Worm (Caenorhabditis elegans) whole organism, midembryonic: ENCODE data around the gene bris-1.

ENCODE experiments used
- tab-1 ChIP-seq: fragments of 200-800 bp; sonication (Bioruptor generic); IDR thresholded peaks from 2 replicates; pipeline ENCODE4 v1.3.6; 2022; ENCODE audit warnings: missing genetic modification characterization, missing compliant biosample characterization
- ztf-23 ChIP-seq: fragments of 200-800 bp; sonication (Bioruptor generic); IDR thresholded peaks from 2 replicates; pipeline ENCODE4 v1.3.6; 2022; ENCODE audit warnings: missing genetic modification reagents, missing genetic modification characterization, missing compliant biosample characterization
- ztf-29 ChIP-seq: fragments of 200-800 bp; sonication (Bioruptor generic); IDR thresholded peaks from 2 replicates; pipeline ENCODE4 v1.3.6; 2022; ENCODE audit warnings: missing genetic modification reagents, missing genetic modification characterization, missing compliant biosample characterization

DNA sequence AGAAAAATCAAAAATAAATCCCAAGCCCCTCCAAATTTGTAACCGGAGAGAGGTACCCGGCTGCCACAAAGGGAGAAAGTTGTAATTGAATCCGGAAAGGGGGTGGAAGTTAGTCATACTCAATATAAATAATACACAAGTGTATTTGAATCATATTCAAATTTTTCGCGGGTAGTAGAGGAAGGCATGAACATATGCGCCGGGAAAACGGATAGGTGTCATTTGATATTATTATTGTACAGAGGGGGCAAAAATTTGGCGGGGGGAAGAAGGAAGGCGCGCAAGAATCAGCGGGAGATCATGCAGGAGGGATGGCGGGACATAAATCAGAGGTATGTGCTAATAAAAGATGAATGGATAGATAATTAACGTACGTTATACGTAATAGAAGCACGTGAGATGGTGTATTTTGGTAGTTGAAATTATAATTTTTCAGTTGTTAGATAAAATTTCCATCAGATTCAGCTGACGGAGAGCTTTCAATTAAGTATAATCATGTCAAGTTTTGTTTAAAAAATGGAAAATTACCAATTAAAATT is 7.5 kb upstream of the bris-1 start, which contains the start of gene F28F9.3:
- TF ChIP-seq tab-1 (GFP tag; lab: Robert Waterston, UW) (no peak), ztf-29 (GFP tag; lab: Robert Waterston, UW) (no peak), ztf-23 (GFP tag; lab: Robert Waterston, UW) (no peak)
